Worm (Caenorhabditis elegans) whole organism, early embryonic: ENCODE data around the gene F11D11.22.
"Not testable (repeated sequence)": the region's sequence is repeated elsewhere in the genome, so short reads cannot be mapped to it uniquely, and the experiment has no call there.

Source experiments
- B0310.2 ChIP-seq: sonication (generic microtip); optimal IDR thresholded peaks from 2 replicates; lab custom pipeline; 2016; ENCODE audit warnings: mild to moderate bottlenecking, missing genetic modification characterization, missing compliant biosample characterization
- F13C5.2 ChIP-seq: sonication (generic microtip); optimal IDR thresholded peaks from 2 replicates; lab custom pipeline; 2017; ENCODE audit warnings: mild to moderate bottlenecking, missing genetic modification characterization, inconsistent platforms, missing compliant biosample characterization
- aly-1 ChIP-seq: sonication (generic microtip); optimal IDR thresholded peaks from 2 replicates; lab custom pipeline; 2016; ENCODE audit warnings: missing genetic modification characterization, missing compliant biosample characterization
- ama-1 ChIP-seq: fragments of 150-350 bp; optimal IDR thresholded peaks from 2 replicates; lab custom pipeline; 2014
- ceh-13 ChIP-seq: fragments of 200-800 bp; sonication (Bioruptor generic); optimal IDR thresholded peaks from 2 replicates; lab custom pipeline; 2018; ENCODE audit warnings: mild to moderate bottlenecking, missing genetic modification characterization, missing compliant biosample characterization
- ceh-36 ChIP-seq: sonication (generic microtip); optimal IDR thresholded peaks from 2 replicates; lab custom pipeline; 2016; ENCODE audit warnings: missing genetic modification characterization, inconsistent platforms, missing compliant biosample characterization
- ets-7 ChIP-seq: sonication (generic microtip); optimal IDR thresholded peaks from 2 replicates; lab custom pipeline; 2016; ENCODE audit warnings: missing genotype, missing genetic modification characterization, missing compliant biosample characterization
- flt-1 ChIP-seq: fragments of 200-800 bp; sonication (Bioruptor generic); IDR thresholded peaks from 2 replicates; pipeline ENCODE4 v1.3.6; 2022; ENCODE audit warnings: missing genetic modification characterization, missing compliant biosample characterization
- hmbx-1 ChIP-seq: sonication (generic microtip); optimal IDR thresholded peaks from 2 replicates; lab custom pipeline; 2016; ENCODE audit warnings: mild to moderate bottlenecking, missing genetic modification characterization, missing compliant biosample characterization
- hmg-4 ChIP-seq: fragments of 200-800 bp; sonication (Bioruptor generic); optimal IDR thresholded peaks from 2 replicates; lab custom pipeline; 2018; ENCODE audit warnings: mild to moderate bottlenecking, missing genetic modification characterization, missing compliant biosample characterization
- hnd-1 ChIP-seq: sonication (generic microtip); optimal IDR thresholded peaks from 2 replicates; lab custom pipeline; 2016; ENCODE audit warnings: missing genetic modification characterization, missing compliant biosample characterization
- pes-1 ChIP-seq: fragments of 200-800 bp; sonication (Bioruptor generic); IDR thresholded peaks from 2 replicates; pipeline ENCODE4 v1.3.6; 2022; ENCODE audit warnings: missing genetic modification reagents, missing genetic modification characterization, missing compliant biosample characterization
- scrt-1 ChIP-seq: fragments of 200-800 bp; sonication (Bioruptor generic); IDR thresholded peaks from 2 replicates; pipeline ENCODE4 v1.3.6; 2022; ENCODE audit warnings: missing genetic modification characterization, missing compliant biosample characterization
- sea-1 ChIP-seq: fragments of 200-800 bp; sonication (Bioruptor generic); conservative IDR thresholded peaks from 2 replicates; pipeline ENCODE4 v1.3.6; 2022; ENCODE audit warnings: missing genetic modification characterization, missing compliant biosample characterization
- tbx-11 ChIP-seq: fragments of 200-800 bp; sonication (Bioruptor generic); IDR thresholded peaks from 2 replicates; pipeline ENCODE4 v1.3.6; 2022; ENCODE audit warnings: missing genetic modification characterization, missing compliant biosample characterization
- tbx-37 ChIP-seq: fragments of 200-800 bp; sonication (Bioruptor generic); conservative IDR thresholded peaks from 2 replicates; pipeline ENCODE4 v1.3.6; 2022; ENCODE audit warnings: missing genetic modification reagents, missing genetic modification characterization, missing compliant biosample characterization
- tra-4 ChIP-seq: sonication (generic microtip); optimal IDR thresholded peaks from 2 replicates; lab custom pipeline; 2017; ENCODE audit warnings: missing genetic modification characterization, missing compliant biosample characterization

F11D11.22 gene

DNA sequence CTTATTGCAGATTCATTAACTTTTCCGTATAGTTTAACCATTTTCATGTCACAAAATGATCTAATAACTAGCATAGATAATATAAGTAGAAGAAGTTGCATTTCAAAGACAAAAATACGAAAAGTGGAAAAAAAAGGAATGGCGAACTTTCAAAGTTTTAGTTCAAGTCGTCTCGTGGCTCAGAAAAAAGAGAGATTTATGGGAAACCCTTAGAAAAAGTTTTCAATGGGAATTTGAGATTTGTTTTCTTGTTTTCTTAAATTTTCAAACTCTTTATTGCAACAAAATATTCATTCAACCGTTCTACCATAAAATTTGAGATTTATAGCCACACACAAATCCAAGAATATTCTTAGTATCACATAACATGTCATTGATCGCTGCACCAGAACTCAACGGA lies 20.0 kb upstream of the F11D11.22 start, which contains the start of gene clec-250:
TSS of gene clec-250 (minus strand) at position 101 of the 400 bp plus-strand sequence.
- TF ChIP-seq hnd-1 (tag; lab: Kevin White, UChicago), result no peak
- TF ChIP-seq ceh-13, result no peak
- TF ChIP-seq pes-1 (GFP tag; lab: Robert Waterston, UW), result no peak
- no peak for TF ChIP-seq sea-1 (GFP tag; lab: Robert Waterston, UW)
- TF ChIP-seq tra-4, result no peak
- TF ChIP-seq B0310.2, result no peak
- TF ChIP-seq ets-7 (tag; lab: Kevin White, UChicago), result no peak
- TF ChIP-seq scrt-1 (GFP tag; lab: Robert Waterston, UW), result no peak
- no peak for TF ChIP-seq aly-1 (tag; lab: Kevin White, UChicago)
- TF ChIP-seq F13C5.2 (tag; lab: Kevin White, UChicago), result no peak
- TF ChIP-seq hmg-4 (GFP tag; lab: Kevin White, UChicago), result no peak
- TF ChIP-seq ama-1 (lab: Kevin White, UChicago), result no peak
- TF ChIP-seq hmbx-1 (tag; lab: Kevin White, UChicago), result no peak

DNA sequence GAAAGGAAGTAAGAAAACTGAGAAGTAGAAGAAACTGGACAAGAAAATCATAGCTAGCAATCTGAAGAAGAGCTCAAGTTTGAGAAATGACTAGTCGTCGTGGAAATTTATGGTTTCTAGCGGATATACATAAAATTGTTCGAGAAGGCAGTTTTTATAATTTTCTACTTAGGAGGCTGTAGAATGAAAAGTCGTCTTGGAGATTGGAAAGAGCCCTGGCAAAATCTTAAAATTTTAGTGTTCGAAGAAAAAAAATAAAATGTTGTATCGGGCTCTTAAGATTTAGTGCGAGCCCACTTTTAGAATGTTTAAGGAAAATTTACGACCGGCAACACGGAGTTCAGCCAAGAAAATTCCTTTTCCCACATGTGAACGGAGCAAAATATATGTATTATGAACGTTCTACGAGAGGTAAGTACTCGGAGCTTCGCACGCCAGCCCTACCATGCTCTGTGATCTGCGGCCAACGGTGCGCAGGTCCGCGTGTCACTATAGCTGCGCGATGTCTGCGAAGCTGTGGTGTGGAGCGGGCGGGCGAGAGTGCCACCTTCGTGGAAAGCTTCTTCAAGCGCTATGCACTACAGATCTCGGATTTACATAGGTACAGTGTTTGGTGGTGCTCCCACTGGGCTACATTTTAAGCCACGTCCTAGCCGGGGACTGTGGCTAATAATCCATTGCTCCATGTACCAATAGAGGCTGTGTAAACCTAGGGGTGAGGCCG lies 15.0 kb upstream of the F11D11.22 start, which contains the start of gene clec-251:
TSS of gene clec-251 (minus strand) at position 51 of the 724 bp plus-strand sequence.
- TF ChIP-seq ama-1 (lab: Kevin White, UChicago) (no peak), flt-1 (no peak), hmg-4 (GFP tag; lab: Kevin White, UChicago) (no peak), pes-1 (GFP tag; lab: Robert Waterston, UW) (no peak), aly-1 (tag; lab: Kevin White, UChicago) (no peak), hnd-1 (tag; lab: Kevin White, UChicago) (no peak), tbx-11 (GFP tag; lab: Robert Waterston, UW) (no peak), ceh-36 (tag; lab: Kevin White, UChicago) (no peak), hmbx-1 (tag; lab: Kevin White, UChicago) (no peak), scrt-1 (GFP tag; lab: Robert Waterston, UW) (no peak)

- TF ChIP-seq aly-1 (tag; lab: Kevin White, UChicago), result no peak
- no peak for TF ChIP-seq hnd-1 (tag; lab: Kevin White, UChicago)
- TF ChIP-seq sea-1 (GFP tag; lab: Robert Waterston, UW), result no peak
- no peak for TF ChIP-seq ceh-36 (tag; lab: Kevin White, UChicago)
- TF ChIP-seq pes-1 (GFP tag; lab: Robert Waterston, UW), result no peak
- no peak for TF ChIP-seq ama-1 (lab: Kevin White, UChicago)
- TF ChIP-seq hmbx-1 (tag; lab: Kevin White, UChicago), result no peak
- TF ChIP-seq F13C5.2 (tag; lab: Kevin White, UChicago), result no peak
- no peak for TF ChIP-seq scrt-1 (GFP tag; lab: Robert Waterston, UW)
- TF ChIP-seq tbx-37 (GFP tag; lab: Robert Waterston, UW), result no peak
- no peak for TF ChIP-seq B0310.2
- TF ChIP-seq tra-4, result no peak
- TF ChIP-seq tbx-11 (GFP tag; lab: Robert Waterston, UW), result no peak
- TF ChIP-seq hmg-4 (GFP tag; lab: Kevin White, UChicago), result no peak
- TF ChIP-seq ceh-13, result no peak
- TF ChIP-seq ets-7 (tag; lab: Kevin White, UChicago), result no peak
- TF ChIP-seq flt-1, result no peak
These were observed 13.4 kb upstream of the F11D11.22 start, which contains the start of gene clec-252 for ce11 chrV:18748726-18749125. Gene clec-252 (minus strand): TSS chrV:18748826.

DNA sequence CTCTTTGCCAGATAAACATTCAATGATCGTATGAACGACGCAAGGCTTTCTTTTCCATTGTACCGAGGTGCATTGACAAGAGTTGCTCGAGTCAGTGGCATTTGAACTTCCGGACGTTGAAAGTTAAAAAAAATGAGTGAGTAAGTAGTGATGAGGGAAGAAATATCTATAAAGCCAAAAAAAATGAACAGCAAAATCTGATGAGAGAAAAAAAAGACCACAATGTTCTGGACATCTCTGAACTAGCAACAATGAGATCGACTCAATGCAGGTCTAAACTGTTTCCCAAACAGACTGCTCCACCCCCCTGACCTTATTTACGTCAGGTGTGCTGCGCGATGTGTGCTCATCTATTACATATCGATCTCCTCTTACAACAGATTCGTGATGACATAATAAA lies 11.7 kb upstream of the F11D11.22 start, which contains the start of the genes F11D11.21 and F11D11.12:
TSS of gene F11D11.21 (minus strand) at position 101 of the 400 bp plus-strand sequence.
TSS of gene F11D11.12 (minus strand) at position 238 of the 400 bp plus-strand sequence.
- TF ChIP-seq sea-1 (GFP tag; lab: Robert Waterston, UW) (no peak), tra-4 (no peak), ets-7 (tag; lab: Kevin White, UChicago) (no peak), hmbx-1 (tag; lab: Kevin White, UChicago) (no peak), ama-1 (lab: Kevin White, UChicago) (no peak), tbx-37 (GFP tag; lab: Robert Waterston, UW) (no peak), flt-1 (no peak), scrt-1 (GFP tag; lab: Robert Waterston, UW) (no peak)

DNA sequence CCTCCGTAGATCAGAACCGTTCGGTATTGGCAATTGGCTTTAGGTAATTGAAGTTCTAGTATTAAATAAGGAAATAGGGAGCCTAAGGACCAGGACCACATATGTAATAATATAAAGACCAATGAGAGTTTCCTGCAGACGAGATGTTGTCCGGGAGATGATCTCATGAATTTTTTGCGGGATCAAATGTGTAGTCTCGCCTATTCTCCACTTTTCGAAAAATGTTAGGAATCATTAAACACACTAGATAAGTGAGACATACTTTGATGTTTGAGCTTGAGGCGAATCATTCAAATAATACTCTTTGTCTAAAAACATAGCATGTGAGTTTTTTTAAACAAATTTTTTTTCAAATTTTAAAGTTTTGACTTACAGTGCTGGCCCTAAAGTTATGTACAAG lies 9.1 kb upstream of the F11D11.22 start, which contains the start of gene F11D11.6:
TSS of gene F11D11.6 (minus strand) at position 101 of the 400 bp plus-strand sequence.
- TF ChIP-seq ceh-36 (tag; lab: Kevin White, UChicago) (no peak), ceh-13 (no peak), ets-7 (tag; lab: Kevin White, UChicago) (no peak), hmbx-1 (tag; lab: Kevin White, UChicago) (no peak), tra-4 (no peak), flt-1 (no peak), hmg-4 (GFP tag; lab: Kevin White, UChicago) (no peak), aly-1 (tag; lab: Kevin White, UChicago) (no peak), hnd-1 (tag; lab: Kevin White, UChicago) (no peak), B0310.2 (no peak), F13C5.2 (tag; lab: Kevin White, UChicago) (no peak), pes-1 (GFP tag; lab: Robert Waterston, UW) (no peak), tbx-37 (GFP tag; lab: Robert Waterston, UW) (no peak), sea-1 (GFP tag; lab: Robert Waterston, UW) (no peak), scrt-1 (GFP tag; lab: Robert Waterston, UW) (no peak), tbx-11 (GFP tag; lab: Robert Waterston, UW) (no peak), ama-1 (lab: Kevin White, UChicago) (no peak)

- not testable (repeated sequence) for TF ChIP-seq aly-1 (tag; lab: Kevin White, UChicago); B0310.2; ceh-13
These were observed 7.8 kb upstream of the F11D11.22 start, which contains the start of gene clec-254 for ce11 chrV:18754328-18754727. Gene clec-254 (minus strand): TSS chrV:18754428.

DNA sequence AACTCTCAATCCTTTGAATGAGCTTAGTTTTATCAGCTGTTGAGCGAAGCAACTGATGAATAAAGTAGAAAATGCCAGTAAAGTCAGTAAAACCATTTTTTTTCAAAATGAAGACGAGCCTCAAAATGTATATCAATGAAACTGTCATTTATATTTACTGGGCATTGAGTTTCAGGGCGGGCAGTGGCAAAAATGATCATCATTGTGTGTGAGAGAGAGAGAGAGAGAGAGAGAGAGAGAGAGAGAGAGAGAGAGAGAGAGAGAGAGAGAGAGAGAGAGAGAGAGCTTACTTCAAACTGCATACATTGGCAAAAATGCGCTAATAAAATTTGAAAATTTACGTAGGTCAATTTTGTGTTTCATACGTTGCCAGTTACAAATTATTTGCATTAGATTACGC lies 2.0 kb upstream of the F11D11.22 start, which contains the start of gene F11D11.3:
TSS of gene F11D11.3 (minus strand) at position 101 of the 400 bp plus-strand sequence.
- TF ChIP-seq tra-4, result no peak
- TF ChIP-seq ets-7 (tag; lab: Kevin White, UChicago), result no peak
- TF ChIP-seq ceh-13, result no peak
- TF ChIP-seq hmbx-1 (tag; lab: Kevin White, UChicago), result no peak
- no peak for TF ChIP-seq ama-1 (lab: Kevin White, UChicago)
- TF ChIP-seq B0310.2, result no peak
